Worm (Caenorhabditis elegans) whole organism, L2 larva: ENCODE data around the gene F44A2.7.

ENCODE experiments used
- C34F6.9 ChIP-seq: fragments of 150-350 bp; optimal IDR thresholded peaks from 2 replicates; lab custom pipeline; 2014; ENCODE audit warnings: missing biosample characterization, missing genetic modification characterization
- lsy-2 ChIP-seq, 2 experiments: fragments of 150-350 bp in 1 of 2; sonication (generic microtip) in 1 of 2; optimal IDR thresholded peaks; 2 replicates each; lab custom pipeline; 2014 to 2017; ENCODE audit warnings: missing biosample characterization in 2 of 2, missing genetic modification characterization in 2 of 2
- skn-1 ChIP-seq: sonication (generic microtip); optimal IDR thresholded peaks from 2 replicates; lab custom pipeline; 2017; ENCODE audit warnings: missing biosample characterization, missing genetic modification characterization

- TF ChIP-seq C34F6.9 (tag; lab: Kevin White, UChicago), result no peak
- no peak for TF ChIP-seq lsy-2 (tag; optimal IDR thresholded peaks at IDR 0.05; lab: Kevin White, UChicago)
- no peak for TF ChIP-seq skn-1 (tag; lab: Kevin White, UChicago)
These were observed 37.8 kb upstream of the F44A2.7 start for ce11 chrV:9283452-9283851.
